Fruit fly (Drosophila melanogaster): ENCODE results near the gene vap.
A peak's percentile ranks its signal among the peaks of the same experiment; 100 is the strongest.

Gene vap

DNA sequence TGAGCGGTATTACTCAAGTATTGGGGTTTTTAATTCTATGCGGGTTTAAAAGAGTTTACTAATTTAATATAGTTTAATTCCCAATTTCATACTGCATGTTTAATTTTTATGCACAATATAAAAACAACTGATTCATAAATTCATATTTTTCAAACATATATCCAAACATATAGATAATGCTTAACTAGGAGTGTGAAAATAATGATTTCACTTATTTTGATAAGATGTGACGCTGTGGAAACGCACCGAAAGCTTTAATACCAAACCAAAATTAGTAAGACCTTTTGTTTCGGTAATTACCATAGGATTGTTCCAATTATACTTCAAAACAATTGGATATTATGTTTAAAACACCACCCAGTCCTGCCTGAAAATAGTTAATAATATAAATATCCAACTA is 22.1 kb downstream of the vap start, which contains the start of gene Slc25A46a (continued):
- TF ChIP-seq CG12299 (tag; optimal IDR thresholded peaks at IDR 0.05), result no peak
- no peak for TF ChIP-seq sima (GFP tag; optimal IDR thresholded peaks at IDR 0.05)
- TF ChIP-seq CG7357 (GFP tag; IDR thresholded peaks at IDR 0.05), result peak; percentile 93
- no peak for TF ChIP-seq MTF-1 (GFP tag; optimal IDR thresholded peaks at IDR 0.05; ENCODE audit: borderline replicate concordance)
- no peak for TF ChIP-seq Max (GFP tag; optimal IDR thresholded peaks at IDR 0.05)
- no peak for TF ChIP-seq CG32532 (GFP tag; IDR thresholded peaks at IDR 0.05)
- no peak for TF ChIP-seq CG4707 (GFP tag; optimal IDR thresholded peaks at IDR 0.05)
- TF ChIP-seq BEAF-32 (GFP tag; optimal IDR thresholded peaks at IDR 0.05), result peak; percentile 28
- TF ChIP-seq CG12744 (GFP tag; optimal IDR thresholded peaks at IDR 0.05), result no peak
- peak; percentile 11 for TF ChIP-seq Lhr (GFP tag; optimal IDR thresholded peaks at IDR 0.05)
- TF ChIP-seq CG42726 (GFP tag; IDR thresholded peaks at IDR 0.05; ENCODE audit: partially characterized antibody), result no peak
- TF ChIP-seq Atf6 (GFP tag; IDR thresholded peaks at IDR 0.05), result 0 out of 2 replicates have a peak, but pooled peaks have one; percentile 25
- TF ChIP-seq Hmx (GFP tag; optimal IDR thresholded peaks at IDR 0.05), result no peak
- no peak for TF ChIP-seq CG12104 (GFP tag; optimal IDR thresholded peaks at IDR 0.05)
- TF ChIP-seq CG12155 (GFP tag; optimal IDR thresholded peaks at IDR 0.05), result no peak
- TF ChIP-seq Elba2 (GFP tag; optimal IDR thresholded peaks at IDR 0.05), result no peak
- TF ChIP-seq NC2α (GFP tag; optimal IDR thresholded peaks at IDR 0.05), result no peak
- no peak for TF ChIP-seq Optix (GFP tag; IDR thresholded peaks at IDR 0.05)
- peak; percentile 4 for TF ChIP-seq Med (GFP tag)
- no peak for TF ChIP-seq CG11696 (GFP tag; IDR thresholded peaks at IDR 0.05)
- no peak for TF ChIP-seq gsb-n (tag; optimal IDR thresholded peaks at IDR 0.05)
- peak; percentile 18 for TF ChIP-seq CG3995 (GFP tag; optimal IDR thresholded peaks at IDR 0.05)
- TF ChIP-seq Sox102F (GFP tag; optimal IDR thresholded peaks at IDR 0.05), result no peak
- no peak for TF ChIP-seq CG2875 (GFP tag; optimal IDR thresholded peaks at IDR 0.05)
- TF ChIP-seq CG6765 (GFP tag; optimal IDR thresholded peaks at IDR 0.05), result no peak
- no peak for TF ChIP-seq CG12942 (GFP tag; optimal IDR thresholded peaks at IDR 0.05)
- TF ChIP-seq twi (tag; optimal IDR thresholded peaks at IDR 0.05), result no peak
- no peak for TF ChIP-seq Stat92E (GFP tag; optimal IDR thresholded peaks at IDR 0.05)
- no peak for TF ChIP-seq NK7.1 (GFP tag; optimal IDR thresholded peaks at IDR 0.05)
- no peak for TF ChIP-seq lov (optimal IDR thresholded peaks at IDR 0.05)
- TF ChIP-seq lov (GFP tag; IDR thresholded peaks at IDR 0.05), result no peak
- TF ChIP-seq crc (GFP tag; optimal IDR thresholded peaks at IDR 0.05), result no peak
- TF ChIP-seq CG31224 (GFP tag; IDR thresholded peaks at IDR 0.05), result no peak
- TF ChIP-seq Neu2 (GFP tag; optimal IDR thresholded peaks at IDR 0.05; ENCODE audit: borderline replicate concordance), result no peak
- no peak for TF ChIP-seq shn (GFP tag; optimal IDR thresholded peaks at IDR 0.05)
- TF ChIP-seq fu2 (GFP tag; optimal IDR thresholded peaks at IDR 0.05), result no peak
- peak in 1 of 3 experiments; percentile 59 for TF ChIP-seq lola (GFP tag; optimal IDR thresholded peaks at IDR 0.05)
- no peak for TF ChIP-seq kah (GFP tag; optimal IDR thresholded peaks at IDR 0.05)
- TF ChIP-seq Adf1 (GFP tag; IDR thresholded peaks at IDR 0.05), result no peak
- no peak for TF ChIP-seq CG6272 (GFP tag; IDR thresholded peaks at IDR 0.05)
- TF ChIP-seq bigmax (GFP tag; optimal IDR thresholded peaks at IDR 0.05), result no peak
- no peak for TF ChIP-seq CG5245 (GFP tag; optimal IDR thresholded peaks at IDR 0.05)
- TF ChIP-seq ase (GFP tag; IDR thresholded peaks at IDR 0.05), result no peak
- TF ChIP-seq btn (GFP tag; optimal IDR thresholded peaks at IDR 0.05), result no peak
- no peak for TF ChIP-seq Deaf1 (tag; optimal IDR thresholded peaks at IDR 0.05)
- no peak for TF ChIP-seq ken (GFP tag; IDR thresholded peaks at IDR 0.05)
- no peak for TF ChIP-seq gro (GFP tag; optimal IDR thresholded peaks at IDR 0.05)
- no peak for TF ChIP-seq Gug (GFP tag; IDR thresholded peaks at IDR 0.05)
- no peak for TF ChIP-seq chinmo (GFP tag; IDR thresholded peaks at IDR 0.05; ENCODE audit: partially characterized antibody)
- no peak for TF ChIP-seq lilli (GFP tag; optimal IDR thresholded peaks at IDR 0.05)
- TF ChIP-seq CG16863 (GFP tag; optimal IDR thresholded peaks at IDR 0.05), result no peak
- TF ChIP-seq hbn (GFP tag; IDR thresholded peaks at IDR 0.05; ENCODE audit: partially characterized antibody), result no peak

Data from whole organism, embryonic.